Fruit fly (Drosophila melanogaster): ENCODE measurements around the gene Pfdn5.

The Pfdn5 gene

dm6 chr3R:22524344-22525072 lies 37.7 kb downstream of the Pfdn5 start (continued):
- TF ChIP-seq sens-2 (GFP tag; IDR thresholded peaks at IDR 0.05): no peak
- no peak for TF ChIP-seq Aef1 (GFP tag; IDR thresholded peaks at IDR 0.05)
- TF ChIP-seq CG3407 (GFP tag; optimal IDR thresholded peaks at IDR 0.05): peak; percentile 82
- no peak for TF ChIP-seq CG14965 (GFP tag; optimal IDR thresholded peaks at IDR 0.05; ENCODE audit: borderline replicate concordance)
- TF ChIP-seq YL-1 (GFP tag; optimal IDR thresholded peaks at IDR 0.05): peak; percentile 5
- peak; percentile 87 for TF ChIP-seq CG12071 (GFP tag; optimal IDR thresholded peaks at IDR 0.05)
- TF ChIP-seq Ravus (GFP tag; IDR thresholded peaks at IDR 0.05): no peak
- TF ChIP-seq Mes4 (GFP tag; optimal IDR thresholded peaks at IDR 0.05): peak; percentile 43
- peak; percentile 50 for TF ChIP-seq gcm (GFP tag; optimal IDR thresholded peaks at IDR 0.05)
- TF ChIP-seq Lhr (GFP tag; optimal IDR thresholded peaks at IDR 0.05): peak; percentile 23
- peak; percentile 58; the same call in 1 of the 2 replicates for TF ChIP-seq stc (GFP tag; IDR thresholded peaks at IDR 0.05)
- peak; percentile 29 for TF ChIP-seq slbo (GFP tag; IDR thresholded peaks at IDR 0.05)
- TF ChIP-seq Dek (tag; optimal IDR thresholded peaks at IDR 0.05): no peak
- TF ChIP-seq CG1832 (GFP tag; optimal IDR thresholded peaks at IDR 0.05): no peak
- no peak for TF ChIP-seq MBD-R2 (GFP tag; IDR thresholded peaks at IDR 0.05)
- no peak for TF ChIP-seq Dip3 (GFP tag; optimal IDR thresholded peaks at IDR 0.05)
- peak; percentile 92 for TF ChIP-seq Ets65A (GFP tag)
- peak; percentile 61 for TF ChIP-seq CG18619 (GFP tag; optimal IDR thresholded peaks at IDR 0.05)
- 0 out of 2 replicates have a peak, but pooled peaks have one; percentile 32 for TF ChIP-seq CG31224 (GFP tag; IDR thresholded peaks at IDR 0.05)
- peak; percentile 3 for TF ChIP-seq CG1602 (GFP tag; optimal IDR thresholded peaks at IDR 0.05)
- TF ChIP-seq ken (GFP tag; IDR thresholded peaks at IDR 0.05): no peak
- no peak for TF ChIP-seq NC2β (GFP tag; optimal IDR thresholded peaks at IDR 0.05)
- peak; percentile 29 for TF ChIP-seq dmrt11E (tag; optimal IDR thresholded peaks at IDR 0.05)
- TF ChIP-seq lov (optimal IDR thresholded peaks at IDR 0.05): no peak
- TF ChIP-seq lov (GFP tag; IDR thresholded peaks at IDR 0.05): no peak; the same call in 2 of the 3 replicates
- no peak for TF ChIP-seq ase (GFP tag; IDR thresholded peaks at IDR 0.05)
- TF ChIP-seq salm (tag; optimal IDR thresholded peaks at IDR 0.05): peak; percentile 64
- TF ChIP-seq CG12219 (GFP tag; optimal IDR thresholded peaks at IDR 0.05): peak; percentile 64
- TF ChIP-seq TFAM (GFP tag; optimal IDR thresholded peaks at IDR 0.05): no peak
- peak; percentile 54 for TF ChIP-seq Side (GFP tag; optimal IDR thresholded peaks at IDR 0.05)
- TF ChIP-seq CG5245 (GFP tag; optimal IDR thresholded peaks at IDR 0.05): no peak
- peak; percentile 74 for TF ChIP-seq CG7987 (GFP tag; optimal IDR thresholded peaks at IDR 0.05)
- TF ChIP-seq CG10979 (tag; optimal IDR thresholded peaks at IDR 0.05): peak; percentile 20
- TF ChIP-seq CG10366 (GFP tag; IDR thresholded peaks at IDR 0.05): no peak
- TF ChIP-seq CG43689 (GFP tag; IDR thresholded peaks at IDR 0.05): no peak
- TF ChIP-seq wek (GFP tag; optimal IDR thresholded peaks at IDR 0.05): peak; percentile 89
- TF ChIP-seq CG4730 (GFP tag; IDR thresholded peaks at IDR 0.05): no peak; the same call in 1 of the 2 replicates
- no peak for TF ChIP-seq CG13287 (GFP tag; IDR thresholded peaks at IDR 0.05; ENCODE audit: partially characterized antibody)
- TF ChIP-seq CG10543 (GFP tag; optimal IDR thresholded peaks at IDR 0.05): peak; percentile 67
- no peak for TF ChIP-seq ato (GFP tag; IDR thresholded peaks at IDR 0.05; ENCODE audit: partially characterized antibody)
- TF ChIP-seq Six4 (GFP tag; optimal IDR thresholded peaks at IDR 0.05): no peak
- TF ChIP-seq pho (GFP tag; optimal IDR thresholded peaks at IDR 0.05): peak; percentile 27
- peak; percentile 66 for TF ChIP-seq CG1647 (GFP tag; optimal IDR thresholded peaks at IDR 0.05)
- peak; percentile 56 for TF ChIP-seq shn (GFP tag; optimal IDR thresholded peaks at IDR 0.05)
- TF ChIP-seq CG10462 (GFP tag; optimal IDR thresholded peaks at IDR 0.05): peak; percentile 18
- TF ChIP-seq pfk (GFP tag; optimal IDR thresholded peaks at IDR 0.05): peak; percentile 32
- TF ChIP-seq Bgb (GFP tag; IDR thresholded peaks at IDR 0.05; ENCODE audit: partially characterized antibody): no peak
- TF ChIP-seq phol (tag; optimal IDR thresholded peaks at IDR 0.05): no peak
- peak; percentile 44 for TF ChIP-seq CG14710 (tag; optimal IDR thresholded peaks at IDR 0.05)
- TF ChIP-seq Ptx1 (GFP tag; IDR thresholded peaks at IDR 0.05): no peak
- no peak for TF ChIP-seq fru (optimal IDR thresholded peaks at IDR 0.05)

Measured in whole organism, embryonic.